Worm (Caenorhabditis elegans) whole organism, mixed stage, embryonic: ENCODE measurements around the gene npr-17.

Source experiments
- ces-1 ChIP-seq: fragments of 150-350 bp; optimal IDR thresholded peaks from 2 replicates; lab custom pipeline; 2014; ENCODE audit warnings: missing biosample characterization, missing genetic modification reagents, missing genetic modification characterization
- elt-3 ChIP-seq: fragments of 150-350 bp; optimal IDR thresholded peaks from 2 replicates; lab custom pipeline; 2014; ENCODE audit warnings: missing biosample characterization, missing genetic modification characterization
- flh-1 ChIP-seq: fragments of 200-800 bp; sonication (Bioruptor generic); optimal IDR thresholded peaks from 2 replicates; lab custom pipeline; 2018; ENCODE audit warnings: mild to moderate bottlenecking, missing genetic modification characterization, moderate library complexity, missing compliant biosample characterization
- lin-13 ChIP-seq: fragments of 150-350 bp; optimal IDR thresholded peaks from 2 replicates; lab custom pipeline; 2014; ENCODE audit warnings: missing biosample characterization, missing genetic modification characterization
- mep-1 ChIP-seq: fragments of 150-350 bp; optimal IDR thresholded peaks from 2 replicates; lab custom pipeline; 2017; ENCODE audit warnings: missing biosample characterization, missing genetic modification reagents, missing genetic modification characterization, inconsistent platforms
- nhr-237 ChIP-seq: fragments of 150-350 bp; optimal IDR thresholded peaks from 2 replicates; lab custom pipeline; 2014; ENCODE audit warnings: missing biosample characterization, missing genetic modification characterization
- nhr-28 ChIP-seq: fragments of 150-350 bp; optimal IDR thresholded peaks from 2 replicates; lab custom pipeline; 2014; ENCODE audit warnings: missing biosample characterization, missing genetic modification characterization
- snpc-4 ChIP-seq: fragments of 150-350 bp; optimal IDR thresholded peaks from 2 replicates; lab custom pipeline; 2014; ENCODE audit warnings: missing biosample characterization, missing genetic modification characterization
- sptf-1 ChIP-seq: sonication (generic microtip); optimal IDR thresholded peaks from 2 replicates; lab custom pipeline; 2017; ENCODE audit warnings: mild to moderate bottlenecking, missing genetic modification characterization, moderate library complexity, missing compliant biosample characterization
- unc-62 ChIP-seq: fragments of 150-350 bp; optimal IDR thresholded peaks from 2 replicates; lab custom pipeline; 2014; ENCODE audit warnings: missing biosample characterization, missing genetic modification reagents, missing genetic modification characterization

- TF ChIP-seq lin-13 (tag; lab: Kevin White, UChicago) (no peak), mep-1 (tag; lab: Kevin White, UChicago) (peak; percentile 14), nhr-28 (tag; lab: Kevin White, UChicago) (no peak), elt-3 (no peak), ces-1 (GFP tag; lab: Kevin White, UChicago) (no peak), unc-62 (GFP tag; lab: Kevin White, UChicago) (no peak), snpc-4 (tag; lab: Kevin White, UChicago) (no peak), sptf-1 (no peak), nhr-237 (no peak), flh-1 (GFP tag; lab: Kevin White, UChicago) (no peak)
These were observed 44.0 kb downstream of the npr-17 start, which contains the start of gene C29E4.15 for ce11 chrIII:7952077-7952765.
